Worm (Caenorhabditis elegans) whole organism, L2 larva: ENCODE data around the gene C39D10.1.

ENCODE experiments used
- F13H6.1 ChIP-seq: sonication (generic microtip); optimal IDR thresholded peaks from 2 replicates; lab custom pipeline; 2016; ENCODE audit warnings: missing genetic modification characterization, missing compliant biosample characterization
- Y55F3AM.14 ChIP-seq: fragments of 200-800 bp; sonication (Bioruptor generic); optimal IDR thresholded peaks from 2 replicates; lab custom pipeline; 2018; ENCODE audit warnings: mild to moderate bottlenecking, missing genetic modification characterization, missing compliant biosample characterization
- alr-1 ChIP-seq: fragments of 150-350 bp; optimal IDR thresholded peaks from 2 replicates; lab custom pipeline; 2014; ENCODE audit warnings: missing biosample characterization, missing genetic modification characterization
- ama-1 ChIP-seq: fragments of 150-350 bp; optimal IDR thresholded peaks from 2 replicates; lab custom pipeline; 2018; ENCODE audit warnings: inconsistent platforms
- crh-2 ChIP-seq: sonication (generic microtip); optimal IDR thresholded peaks from 2 replicates; lab custom pipeline; 2017; ENCODE audit warnings: missing biosample characterization, missing genetic modification characterization
- dmd-4 ChIP-seq: sonication (generic microtip); optimal IDR thresholded peaks from 2 replicates; lab custom pipeline; 2017; ENCODE audit warnings: missing biosample characterization, missing genetic modification characterization
- egl-27 ChIP-seq: sonication (generic microtip); optimal IDR thresholded peaks from 3 replicates; lab custom pipeline; 2017; ENCODE audit warnings: missing biosample characterization, missing genetic modification reagents, missing genetic modification characterization
- elt-1 ChIP-seq: fragments of 150-350 bp; optimal IDR thresholded peaks from 2 replicates; lab custom pipeline; 2014; ENCODE audit warnings: missing biosample characterization, missing genetic modification characterization
- elt-3 ChIP-seq: sonication (generic microtip); optimal IDR thresholded peaks from 2 replicates; lab custom pipeline; 2017; ENCODE audit warnings: missing biosample characterization, missing genetic modification characterization
- fos-1 ChIP-seq: fragments of 150-350 bp; optimal IDR thresholded peaks from 2 replicates; lab custom pipeline; 2014; ENCODE audit warnings: missing biosample characterization, missing genetic modification characterization
- lin-11 ChIP-seq: fragments of 150-350 bp; sonication (generic microtip); optimal IDR thresholded peaks from 2 replicates; lab custom pipeline; 2014; ENCODE audit warnings: missing biosample characterization, missing genetic modification characterization, inconsistent platforms, mixed read lengths
- lin-13 ChIP-seq: fragments of 150-350 bp; optimal IDR thresholded peaks from 2 replicates; lab custom pipeline; 2014; ENCODE audit warnings: missing biosample characterization, missing genetic modification reagents, missing genetic modification characterization
- lin-39 ChIP-seq: fragments of 150-350 bp; optimal IDR thresholded peaks from 2 replicates; lab custom pipeline; 2014; ENCODE audit warnings: missing biosample characterization, missing genetic modification reagents, missing genetic modification characterization
- lsy-2 ChIP-seq, 2 experiments: fragments of 150-350 bp in 1 of 2; sonication (generic microtip) in 1 of 2; optimal IDR thresholded peaks; 2 replicates each; lab custom pipeline; 2014 to 2017; ENCODE audit warnings: missing biosample characterization in 2 of 2, missing genetic modification characterization in 2 of 2
- mbf-1 ChIP-seq: sonication (generic microtip); optimal IDR thresholded peaks from 2 replicates; lab custom pipeline; 2017; ENCODE audit warnings: missing biosample characterization, missing genetic modification characterization
- mdl-1 ChIP-seq, 2 experiments: fragments of 150-350 bp in 1 of 2; sonication (generic microtip) in 1 of 2; optimal IDR thresholded peaks; 2 replicates each; lab custom pipeline; 2017; ENCODE audit warnings: missing biosample characterization in 2 of 2, missing genetic modification characterization in 2 of 2
- nhr-10 ChIP-seq: sonication (generic microtip); optimal IDR thresholded peaks from 2 replicates; lab custom pipeline; 2017; ENCODE audit warnings: missing biosample characterization, missing genetic modification characterization
- nhr-11 ChIP-seq: fragments of 150-350 bp; optimal IDR thresholded peaks from 2 replicates; lab custom pipeline; 2014; ENCODE audit warnings: missing biosample characterization, missing genetic modification characterization
- nhr-12 ChIP-seq: fragments of 150-350 bp; optimal IDR thresholded peaks from 2 replicates; lab custom pipeline; 2014; ENCODE audit warnings: missing biosample characterization, missing genetic modification characterization
- nhr-129 ChIP-seq: fragments of 150-350 bp; optimal IDR thresholded peaks from 2 replicates; lab custom pipeline; 2014; ENCODE audit warnings: missing biosample characterization, missing genetic modification characterization
- nhr-21 ChIP-seq: fragments of 150-350 bp; optimal IDR thresholded peaks from 2 replicates; lab custom pipeline; 2014; ENCODE audit warnings: missing biosample characterization, missing genetic modification characterization
- nhr-23 ChIP-seq: fragments of 150-350 bp; optimal IDR thresholded peaks from 2 replicates; lab custom pipeline; 2014; ENCODE audit warnings: missing biosample characterization, missing genetic modification reagents, missing genetic modification characterization
- nhr-237 ChIP-seq: fragments of 150-350 bp; optimal IDR thresholded peaks from 2 replicates; lab custom pipeline; 2014; ENCODE audit warnings: missing biosample characterization, missing genetic modification characterization
- nhr-6 ChIP-seq: fragments of 150-350 bp; optimal IDR thresholded peaks from 2 replicates; lab custom pipeline; 2014; ENCODE audit warnings: missing biosample characterization, missing genetic modification characterization
- peb-1 ChIP-seq: fragments of 150-350 bp; optimal IDR thresholded peaks from 2 replicates; lab custom pipeline; 2014; ENCODE audit warnings: missing biosample characterization, missing genetic modification characterization
- skn-1 ChIP-seq: sonication (generic microtip); optimal IDR thresholded peaks from 2 replicates; lab custom pipeline; 2017; ENCODE audit warnings: missing biosample characterization, missing genetic modification characterization
- sma-3 ChIP-seq: sonication (generic microtip); optimal IDR thresholded peaks from 2 replicates; lab custom pipeline; 2016; ENCODE audit warnings: missing genetic modification reagents, missing genetic modification characterization, missing compliant biosample characterization
- snpc-4 ChIP-seq: fragments of 150-350 bp; optimal IDR thresholded peaks from 2 replicates; lab custom pipeline; 2014; ENCODE audit warnings: missing biosample characterization, missing genetic modification characterization
- unc-55 ChIP-seq: fragments of 150-350 bp; sonication (generic microtip); optimal IDR thresholded peaks from 3 replicates; lab custom pipeline; 2014; ENCODE audit warnings: missing biosample characterization, missing genetic modification reagents, missing genetic modification characterization
- zag-1 ChIP-seq: fragments of 150-350 bp; optimal IDR thresholded peaks from 2 replicates; lab custom pipeline; 2014; ENCODE audit warnings: missing biosample characterization, missing genetic modification characterization
- ztf-1 ChIP-seq: fragments of 200-800 bp; sonication (Bioruptor generic); conservative IDR thresholded peaks from 2 replicates; pipeline ENCODE4 v1.3.6; 2022; ENCODE audit warnings: missing genetic modification characterization, missing compliant biosample characterization
- ztf-11 ChIP-seq: sonication (generic microtip); optimal IDR thresholded peaks from 2 replicates; lab custom pipeline; 2017; ENCODE audit warnings: missing biosample characterization, missing genetic modification characterization
- ztf-4 ChIP-seq: fragments of 150-350 bp; optimal IDR thresholded peaks from 2 replicates; lab custom pipeline; 2014; ENCODE audit warnings: missing biosample characterization, missing genetic modification characterization

Gene C39D10.1

DNA sequence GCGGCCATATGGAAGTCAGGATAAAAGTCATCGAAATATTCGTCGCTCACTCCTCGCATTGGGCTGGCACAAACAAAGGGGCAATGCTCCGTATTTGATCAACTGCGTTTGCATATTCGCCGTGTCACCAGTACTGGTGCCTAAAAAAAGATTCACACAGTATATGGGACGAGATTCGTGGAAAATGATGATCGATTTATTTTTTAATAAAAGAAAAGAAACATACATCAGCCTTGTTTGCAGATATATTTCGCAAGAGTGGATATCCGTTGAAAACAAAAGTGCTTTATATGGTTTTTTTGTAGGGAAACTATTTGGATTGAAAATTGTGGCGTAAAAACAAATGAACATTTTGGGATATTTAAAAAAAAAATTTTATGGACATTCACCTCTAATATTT lies 9.1 kb upstream of the C39D10.1 start, which contains the start of gene latd-1:
Gene latd-1, minus strand, starts transcription at position 101 of the 400 bp plus-strand sequence.
- no peak for TF ChIP-seq elt-3 (tag; lab: Kevin White, UChicago)
- no peak for TF ChIP-seq dmd-4 (tag; lab: Kevin White, UChicago)
- TF ChIP-seq ztf-4: no peak
- TF ChIP-seq ztf-11 (tag; lab: Kevin White, UChicago): no peak
- no peak for TF ChIP-seq lin-39 (tag; lab: Kevin White, UChicago)
- no peak for TF ChIP-seq Y55F3AM.14 (GFP tag; lab: Kevin White, UChicago)
- no peak for TF ChIP-seq nhr-23 (tag; lab: Kevin White, UChicago)
- TF ChIP-seq F13H6.1 (tag; lab: Kevin White, UChicago): no peak
- TF ChIP-seq nhr-11 (tag; lab: Kevin White, UChicago): no peak
- no peak for TF ChIP-seq nhr-12
- TF ChIP-seq fos-1 (tag; lab: Kevin White, UChicago): no peak
- TF ChIP-seq zag-1: no peak
- TF ChIP-seq nhr-21 (tag; lab: Kevin White, UChicago): no peak
- TF ChIP-seq ztf-1 (GFP tag; lab: Robert Waterston, UW): no peak

- TF ChIP-seq nhr-23 (tag; lab: Kevin White, UChicago): no peak
- TF ChIP-seq sma-3 (GFP tag; lab: Kevin White, UChicago): no peak
- TF ChIP-seq nhr-21 (tag; lab: Kevin White, UChicago): peak; percentile 4
- TF ChIP-seq peb-1: no peak
- no peak for TF ChIP-seq unc-55
Measured at ce11 chrX:7898131-7898530, 8.6 kb upstream of the C39D10.1 start.

- TF ChIP-seq elt-1 (tag; lab: Kevin White, UChicago) (no peak), crh-2 (no peak), ztf-4 (no peak), lin-11 (no peak), lin-13 (GFP tag; lab: Kevin White, UChicago) (no peak), nhr-237 (tag; lab: Kevin White, UChicago) (no peak), alr-1 (tag; lab: Kevin White, UChicago) (no peak), mdl-1 (tag; optimal IDR thresholded peaks at IDR 0.05; lab: Kevin White, UChicago) (no peak), nhr-6 (tag; lab: Kevin White, UChicago) (no peak), mbf-1 (tag; lab: Kevin White, UChicago) (no peak), nhr-10 (no peak), nhr-21 (tag; lab: Kevin White, UChicago) (no peak), skn-1 (tag; lab: Kevin White, UChicago) (no peak), lsy-2 (tag; optimal IDR thresholded peaks at IDR 0.05; lab: Kevin White, UChicago) (no peak)
Measured at ce11 chrX:7900180-7900579, 6.6 kb upstream of the C39D10.1 start.

- TF ChIP-seq ztf-4 (no peak), fos-1 (tag; lab: Kevin White, UChicago) (peak; percentile 61)
Measured at ce11 chrX:7901840-7902239, 4.9 kb upstream of the C39D10.1 start.

DNA sequence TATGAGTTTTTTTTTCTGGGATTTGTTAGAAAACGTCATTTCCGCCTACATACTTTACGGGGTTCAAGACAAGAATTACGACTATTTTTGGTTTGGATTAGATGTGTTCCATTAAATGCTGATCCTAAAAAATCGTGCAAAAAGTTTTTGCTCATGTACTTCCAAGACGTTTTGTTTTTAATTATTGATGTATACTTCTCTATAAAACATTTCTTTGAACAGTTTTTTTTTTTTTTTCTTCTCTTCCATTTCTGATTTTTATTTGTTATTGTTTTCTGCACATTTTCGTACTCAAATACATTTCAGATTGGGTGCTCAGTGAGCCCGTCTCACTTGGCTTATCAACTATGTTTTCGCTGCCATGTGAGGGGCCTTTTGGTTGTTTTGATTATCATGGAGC lies 3.8 kb upstream of the C39D10.1 start, which contains the start of gene C39D10.11:
Gene C39D10.11, plus strand, starts transcription at position 301 of the 400 bp plus-strand sequence.
- TF ChIP-seq egl-27 (tag; lab: Kevin White, UChicago) (no peak), ama-1 (lab: Kevin White, UChicago) (no peak), sma-3 (GFP tag; lab: Kevin White, UChicago) (no peak), alr-1 (tag; lab: Kevin White, UChicago) (no peak), nhr-129 (tag; lab: Kevin White, UChicago) (no peak), snpc-4 (tag; lab: Kevin White, UChicago) (no peak), nhr-237 (tag; lab: Kevin White, UChicago) (no peak)

ce11 chrX:7913830-7914229 lies 7.1 kb downstream of the C39D10.1 start, which contains the start of gene C39D10.7:
TSS of gene C39D10.7 (minus strand) at chrX:7913930.
- TF ChIP-seq ztf-11 (tag; lab: Kevin White, UChicago) (no peak), crh-2 (no peak)
